Worm (Caenorhabditis elegans): ENCODE measurements around the gene suca-1.

DNA sequence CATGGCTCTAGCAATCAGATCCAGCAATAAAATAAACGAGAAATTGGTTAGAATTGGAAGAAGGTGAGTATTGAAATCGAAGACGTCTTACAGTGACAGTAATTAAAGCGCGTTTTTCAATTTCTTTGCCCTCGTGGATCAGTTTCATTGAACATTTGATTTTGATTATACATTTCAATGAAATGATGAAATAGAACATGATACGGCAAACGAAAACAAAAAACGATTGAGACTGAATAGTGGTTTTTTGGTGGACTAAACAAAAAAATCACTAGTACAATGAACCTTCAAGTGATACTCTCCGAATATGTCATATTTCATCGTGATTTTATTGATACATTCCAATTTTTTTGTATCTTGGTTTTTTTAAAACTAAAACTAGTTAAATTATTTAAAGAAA lies 3.4 kb downstream of the suca-1 start, which contains the start of gene haly-1:
- TF ChIP-seq med-1 (GFP tag; optimal IDR thresholded peaks at IDR 0.05; ENCODE audit: insufficient read depth) (no peak), ztf-23 (GFP tag; IDR thresholded peaks at IDR 0.05) (no peak), ztf-29 (GFP tag; IDR thresholded peaks at IDR 0.05) (no peak), klf-2 (GFP tag; conservative IDR thresholded peaks at IDR 0.05) (no peak)
